Worm (Caenorhabditis elegans): ENCODE measurements around the gene fbxa-143.

- TF ChIP-seq nfya-1 (tag; optimal IDR thresholded peaks at IDR 0.05) = no peak
- TF ChIP-seq pha-4 (tag; optimal IDR thresholded peaks at IDR 0.05) = no peak
- no peak for TF ChIP-seq gmeb-2 (tag; optimal IDR thresholded peaks at IDR 0.05)
- no peak for TF ChIP-seq pag-3 (tag; optimal IDR thresholded peaks at IDR 0.05; ENCODE audit: borderline replicate concordance)
- TF ChIP-seq ama-1 (optimal IDR thresholded peaks at IDR 0.05) = no peak
- TF ChIP-seq pqm-1 (tag; optimal IDR thresholded peaks at IDR 0.05) = no peak
- TF ChIP-seq syd-9 (tag; optimal IDR thresholded peaks at IDR 0.05) = no peak
- no peak for TF ChIP-seq tbx-7 (tag; optimal IDR thresholded peaks at IDR 0.05)
- TF ChIP-seq dve-1 (tag; optimal IDR thresholded peaks at IDR 0.05) = no peak
- no peak for TF ChIP-seq F13H6.1 (tag; optimal IDR thresholded peaks at IDR 0.05)
These were observed 44.4 kb upstream of the fbxa-143 start, which contains the start of gene K05D4.9 for ce11 chrV:16171721-16172120.

All from whole organism, late embryonic.